Fruit fly (Drosophila melanogaster) whole organism, larva: ENCODE measurements around the gene rdx.

ENCODE experiments used
- noc ChIP-seq: fragments of 200-800 bp; sonication (Bioruptor generic); optimal IDR thresholded peaks from 3 replicates; lab custom pipeline; 2019; ENCODE audit warnings: missing biosample characterization, mild to moderate bottlenecking, missing genetic modification characterization, moderate library complexity

The rdx gene

dm6 chr3R:13945712-13946111 lies 86.1 kb downstream of the rdx start, which contains the start of gene Art6:
Gene Art6, minus strand, starts transcription at chr3R:13945812.
- TF ChIP-seq noc = no peak

dm6 chr3R:13943360-13943759 lies 88.5 kb downstream of the rdx start, which contains the start of gene Art9:
Gene Art9, minus strand, starts transcription at chr3R:13943460.
- no peak for TF ChIP-seq noc

dm6 chr3R:13941390-13941789 lies 90.5 kb downstream of the rdx start:
- TF ChIP-seq noc = no peak

dm6 chr3R:13939353-13940049 lies 92.4 kb downstream of the rdx start:
- no peak for TF ChIP-seq noc

dm6 chr3R:13936309-13936708 lies 95.5 kb downstream of the rdx start:
- no peak for TF ChIP-seq noc

dm6 chr3R:13934618-13935017 lies 97.2 kb downstream of the rdx start:
- TF ChIP-seq noc = no peak

dm6 chr3R:13933966-13934365 lies 97.9 kb downstream of the rdx start:
- no peak for TF ChIP-seq noc

- TF ChIP-seq noc = no peak
Observed at dm6 chr3R:13931813-13932212, 100.0 kb downstream of the rdx start.

dm6 chr3R:13930252-13930651 lies 101.6 kb downstream of the rdx start:
- no peak for TF ChIP-seq noc

- no peak for TF ChIP-seq noc
Observed at dm6 chr3R:13927543-13927942, 104.3 kb downstream of the rdx start.

dm6 chr3R:13923626-13924025 lies 108.2 kb downstream of the rdx start:
- TF ChIP-seq noc = no peak

dm6 chr3R:13921806-13922515 lies 109.9 kb downstream of the rdx start:
- TF ChIP-seq noc = no peak

- TF ChIP-seq noc = no peak
Observed at dm6 chr3R:13918045-13918444, 113.8 kb downstream of the rdx start.
